Fruit fly (Drosophila melanogaster) whole organism, embryonic: ENCODE measurements around the gene CG14095.

Experiments used
- CG10543 ChIP-seq: fragments of 200-800 bp; sonication (Bioruptor generic); optimal IDR thresholded peaks from 3 replicates; lab custom pipeline; 2017; ENCODE audit warnings: missing biosample characterization, mild to moderate bottlenecking, missing genetic modification characterization, moderate library complexity
- CG11504 ChIP-seq: fragments of 200-800 bp; sonication (Bioruptor generic); optimal IDR thresholded peaks from 3 replicates; lab custom pipeline; 2019; ENCODE audit warnings: missing biosample characterization, mild to moderate bottlenecking, missing genetic modification characterization, moderate library complexity
- CG11695 ChIP-seq: fragments of 200-800 bp; sonication (Bioruptor generic); IDR thresholded peaks from 3 replicates; pipeline ENCODE4 v1.3.6; 2022; ENCODE audit warnings: missing biosample characterization, missing genetic modification characterization
- CG12071 ChIP-seq: fragments of 200-800 bp; sonication (Bioruptor generic); optimal IDR thresholded peaks from 3 replicates; lab custom pipeline; 2018; ENCODE audit warnings: missing biosample characterization, mild to moderate bottlenecking, missing genetic modification characterization
- CG13894 ChIP-seq: fragments of 200-800 bp; sonication (Bioruptor generic); optimal IDR thresholded peaks from 3 replicates; lab custom pipeline; 2018; ENCODE audit warnings: missing biosample characterization, mild to moderate bottlenecking, missing genetic modification characterization, moderate library complexity
- CG15514 ChIP-seq: fragments of 200-800 bp; sonication (Bioruptor generic); optimal IDR thresholded peaks from 3 replicates; lab custom pipeline; 2017; ENCODE audit warnings: missing biosample characterization, missing genetic modification characterization, mild to moderate bottlenecking, moderate library complexity, missing genetic modification reagents
- CG1792 ChIP-seq: fragments of 200-800 bp; sonication (Bioruptor generic); optimal IDR thresholded peaks from 2 replicates; lab custom pipeline; 2016; ENCODE audit warnings: missing biosample characterization, missing genetic modification characterization
- CG30403 ChIP-seq: fragments of 200-800 bp; sonication (Bioruptor generic); optimal IDR thresholded peaks from 3 replicates; lab custom pipeline; 2016; ENCODE audit warnings: missing biosample characterization, missing genetic modification characterization
- CG34376 ChIP-seq: fragments of 200-800 bp; sonication (Bioruptor generic); optimal IDR thresholded peaks from 2 replicates; lab custom pipeline; 2018; ENCODE audit warnings: missing biosample characterization, mild to moderate bottlenecking, missing genetic modification characterization
- CG7556 ChIP-seq: fragments of 200-800 bp; sonication (Bioruptor generic); optimal IDR thresholded peaks from 2 replicates; lab custom pipeline; 2017; ENCODE audit warnings: missing biosample characterization, mild to moderate bottlenecking, missing genetic modification characterization
- CG8281 ChIP-seq: fragments of 200-800 bp; sonication (Bioruptor generic); optimal IDR thresholded peaks from 2 replicates; lab custom pipeline; 2018; ENCODE audit warnings: missing biosample characterization, mild to moderate bottlenecking, missing genetic modification characterization, moderate library complexity
- E2f1 ChIP-seq: fragments of 200-800 bp; sonication (Bioruptor generic); IDR thresholded peaks from 2 replicates; pipeline ENCODE4 v1.3.6; 2022; ENCODE audit warnings: missing biosample characterization, missing genetic modification characterization
- Eip74EF ChIP-seq, 2 experiments: fragments of 200-800 bp in 1 of 2; fragments of >200 bp in 1 of 2; sonication (Bioruptor generic) in 1 of 2; optimal IDR thresholded peaks; 2 replicates each; lab custom pipeline; 2017 to 2019; ENCODE audit warnings: missing biosample characterization in 2 of 2, missing genetic modification characterization in 2 of 2, mild to moderate bottlenecking in 1 of 2, moderate library complexity in 1 of 2
- HHEX ChIP-seq: fragments of 200-800 bp; sonication (Bioruptor generic); optimal IDR thresholded peaks from 3 replicates; lab custom pipeline; 2017; ENCODE audit warnings: missing biosample characterization, mild to moderate bottlenecking, missing genetic modification characterization, missing genetic modification reagents
- HLH3B ChIP-seq: fragments of 200-800 bp; sonication (Bioruptor generic); IDR thresholded peaks from 2 replicates; pipeline ENCODE4 v1.3.6; 2022; ENCODE audit warnings: missing biosample characterization, missing genetic modification characterization
- Hr39 ChIP-seq: fragments of >200 bp; optimal IDR thresholded peaks from 2 replicates; lab custom pipeline; 2017
- Meics ChIP-seq: fragments of 200-800 bp; sonication (Bioruptor generic); optimal IDR thresholded peaks from 2 replicates; lab custom pipeline; 2017; ENCODE audit warnings: missing biosample characterization, mild to moderate bottlenecking, missing genetic modification characterization
- NfI ChIP-seq: fragments of 200-800 bp; sonication (Bioruptor generic); optimal IDR thresholded peaks from 3 replicates; lab custom pipeline; 2018; ENCODE audit warnings: missing biosample characterization, mild to moderate bottlenecking, missing genetic modification characterization, moderate library complexity
- Pdp1 ChIP-seq, 2 experiments: fragments of 200-800 bp; sonication (Bioruptor generic); optimal IDR thresholded peaks; 3 replicates each; lab custom pipeline; 2016; ENCODE audit warnings: missing biosample characterization in 2 of 2, missing genetic modification characterization in 2 of 2, mild to moderate bottlenecking in 1 of 2, moderate library complexity in 1 of 2
- Spps ChIP-seq: fragments of 200-800 bp; sonication (Bioruptor generic); optimal IDR thresholded peaks from 2 replicates; lab custom pipeline; 2018; ENCODE audit warnings: missing biosample characterization, mild to moderate bottlenecking, missing genetic modification characterization
- Stat92E ChIP-seq, 3 experiments: fragments of >200 bp in 2 of 3; fragments of 200-800 bp in 1 of 3; sonication (Bioruptor generic) in 1 of 3; optimal IDR thresholded peaks; 2 replicates each; lab custom pipeline; 2017 to 2019; ENCODE audit warnings: missing biosample characterization in 3 of 3, missing genetic modification characterization in 3 of 3, mild to moderate bottlenecking in 1 of 3, moderate library complexity in 1 of 3
- Trl ChIP-seq, 3 experiments: fragments of >200 bp in 2 of 3; fragments of 200-800 bp in 1 of 3; sonication (Bioruptor generic) in 1 of 3; optimal IDR thresholded peaks; 2 replicates in 1 of 3; 3 replicates in 2 of 3; lab custom pipeline; 2016 to 2017; ENCODE audit warnings: missing biosample characterization in 1 of 3, missing genetic modification characterization in 1 of 3
- Usf ChIP-seq: fragments of 200-800 bp; sonication (Bioruptor generic); optimal IDR thresholded peaks from 2 replicates; lab custom pipeline; 2017; ENCODE audit warnings: missing genotype, missing biosample characterization, missing genetic modification characterization
- amos ChIP-seq: fragments of 200-800 bp; sonication (Bioruptor generic); IDR thresholded peaks from 2 replicates; pipeline ENCODE4 v1.3.6; 2022; ENCODE audit warnings: missing biosample characterization, missing genetic modification characterization; ENCODE audit not compliant: partially characterized antibody
- ara ChIP-seq: fragments of 200-800 bp; sonication (Bioruptor generic); IDR thresholded peaks from 2 replicates; pipeline ENCODE4 v1.3.6; 2022; ENCODE audit warnings: missing biosample characterization, missing genetic modification characterization
- bigmax ChIP-seq: fragments of 200-800 bp; sonication (Bioruptor generic); optimal IDR thresholded peaks from 2 replicates; lab custom pipeline; 2018; ENCODE audit warnings: missing biosample characterization, mild to moderate bottlenecking, missing genetic modification characterization
- chinmo ChIP-seq: fragments of 200-800 bp; sonication (Bioruptor generic); IDR thresholded peaks from 4 replicates; pipeline ENCODE4 v1.3.6; 2022; ENCODE audit warnings: missing biosample characterization, missing genetic modification characterization; ENCODE audit not compliant: partially characterized antibody
- cwo ChIP-seq: fragments of 200-800 bp; sonication (Bioruptor generic); optimal IDR thresholded peaks from 3 replicates; lab custom pipeline; 2017; ENCODE audit warnings: missing biosample characterization, missing genetic modification characterization, mild to moderate bottlenecking, moderate library complexity, missing genetic modification reagents
- exex ChIP-seq: fragments of 200-800 bp; sonication (Bioruptor generic); optimal IDR thresholded peaks from 4 replicates; lab custom pipeline; 2018; ENCODE audit warnings: missing biosample characterization, mild to moderate bottlenecking, missing genetic modification characterization, moderate library complexity
- ham ChIP-seq: fragments of 200-800 bp; sonication (Bioruptor generic); IDR thresholded peaks from 2 replicates; pipeline ENCODE4 v1.3.6; 2022; ENCODE audit warnings: missing biosample characterization, missing genetic modification characterization
- her ChIP-seq: fragments of 200-800 bp; sonication (Bioruptor generic); optimal IDR thresholded peaks from 2 replicates; lab custom pipeline; 2016; ENCODE audit warnings: missing biosample characterization, missing genetic modification characterization
- ind ChIP-seq: fragments of 200-800 bp; sonication (Bioruptor generic); optimal IDR thresholded peaks from 3 replicates; lab custom pipeline; 2016; ENCODE audit warnings: missing biosample characterization, missing genetic modification characterization
- lab ChIP-seq: fragments of 200-800 bp; sonication (Bioruptor generic); optimal IDR thresholded peaks from 3 replicates; lab custom pipeline; 2017; ENCODE audit warnings: missing biosample characterization, missing genetic modification characterization, mild to moderate bottlenecking, moderate library complexity, missing genetic modification reagents
- mirr ChIP-seq: fragments of 200-800 bp; sonication (Bioruptor generic); optimal IDR thresholded peaks from 3 replicates; lab custom pipeline; 2018; ENCODE audit warnings: missing biosample characterization, mild to moderate bottlenecking, missing genetic modification characterization
- row ChIP-seq: fragments of 200-800 bp; sonication (Bioruptor generic); IDR thresholded peaks from 3 replicates; pipeline ENCODE4 v1.3.6; 2022; ENCODE audit warnings: missing biosample characterization, missing genetic modification characterization
- sug ChIP-seq: fragments of 200-800 bp; optimal IDR thresholded peaks from 2 replicates; lab custom pipeline; 2019; ENCODE audit warnings: missing biosample characterization, mild to moderate bottlenecking, missing genetic modification characterization, moderate library complexity
- zfh2 ChIP-seq: fragments of 200-800 bp; sonication (Bioruptor generic); optimal IDR thresholded peaks from 2 replicates; lab custom pipeline; 2016; ENCODE audit warnings: missing biosample characterization, missing genetic modification characterization

The CG14095 gene

dm6 chr3L:19495991-19496588 lies 31.5 kb upstream of the CG14095 start (continued):
- TF ChIP-seq HHEX (GFP tag; lab: Kevin White, UChicago) (peak; percentile 22), ind (GFP tag; lab: Kevin White, UChicago) (no peak), bigmax (GFP tag; lab: Kevin White, UChicago) (no peak), CG12071 (peak; percentile 41), lab (peak; percentile 21), ham (no peak), CG34376 (peak; percentile 63), row (no peak), mirr (GFP tag; lab: Kevin White, UChicago) (peak; percentile 24), CG1792 (GFP tag; lab: Kevin White, UChicago) (no peak), Trl (optimal IDR thresholded peaks at IDR 0.05; lab: Kevin White, UChicago) (no peak), Trl (GFP tag; optimal IDR thresholded peaks at IDR 0.05; lab: Kevin White, UChicago) (no peak), exex (peak; percentile 46), chinmo (GFP tag; lab: Robert Waterston, UW) (0 out of 4 replicates have a peak, but pooled peaks have one; percentile 23), Hr39 (no peak), NfI (GFP tag; lab: Kevin White, UChicago) (no peak), her (GFP tag; lab: Kevin White, UChicago) (no peak), HLH3B (GFP tag; lab: Robert Waterston, UW) (no peak), CG11695 (GFP tag; lab: Robert Waterston, UW) (no peak), E2f1 (GFP tag; lab: Robert Waterston, UW) (no peak), CG7556 (GFP tag; lab: Kevin White, UChicago) (no peak)

- TF ChIP-seq CG11504 (tag; lab: Kevin White, UChicago) (no peak), CG30403 (GFP tag; lab: Kevin White, UChicago) (no peak), zfh2 (no peak), CG15514 (peak; percentile 49), amos (GFP tag; lab: Robert Waterston, UW) (no peak), sug (tag; lab: Kevin White, UChicago) (peak; percentile 58), Eip74EF (GFP tag; optimal IDR thresholded peaks at IDR 0.05; lab: Kevin White, UChicago) (peak in 1 of 2 experiments; percentile 10), Spps (tag; lab: Kevin White, UChicago) (no peak), Meics (GFP tag; lab: Kevin White, UChicago) (no peak), Pdp1 (GFP tag; optimal IDR thresholded peaks at IDR 0.05; lab: Kevin White, UChicago) (peak in 1 of 2 experiments; percentile 8), Usf (GFP tag; lab: Kevin White, UChicago) (no peak), CG34376 (peak; percentile 62), Stat92E (GFP tag; optimal IDR thresholded peaks at IDR 0.05; lab: Kevin White, UChicago) (no peak), cwo (GFP tag; lab: Kevin White, UChicago) (peak; percentile 69), ara (no peak), CG8281 (tag; lab: Kevin White, UChicago) (no peak), CG13894 (tag; lab: Kevin White, UChicago) (peak; percentile 81), CG10543 (peak; percentile 11)
These were observed 30.4 kb upstream of the CG14095 start for dm6 chr3L:19494954-19495353.
